Worm (Caenorhabditis elegans): ENCODE data around the gene F52D2.5.

DNA sequence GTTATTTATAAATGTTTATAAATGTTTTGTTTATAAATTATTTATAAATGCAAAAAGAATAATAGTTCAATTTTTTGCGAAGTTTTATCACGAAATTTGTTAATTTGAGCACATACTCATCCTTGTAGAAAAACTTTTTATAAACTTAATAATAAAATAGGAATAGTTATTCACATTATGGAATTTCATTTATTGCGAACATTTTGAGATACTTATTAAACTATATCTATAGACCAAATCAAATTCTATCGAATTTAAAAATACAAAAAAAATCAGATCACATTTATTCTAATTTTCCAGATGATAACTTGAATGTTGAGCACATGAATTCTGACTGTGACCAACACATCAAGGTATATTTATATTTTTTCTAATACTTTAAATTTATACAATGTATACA lies 44.2 kb upstream of the F52D2.5 start, which contains the start of gene Y102A11A.3:
- TF ChIP-seq sptf-1 (tag; optimal IDR thresholded peaks at IDR 0.05): no peak
- no peak for TF ChIP-seq flh-1 (GFP tag; optimal IDR thresholded peaks at IDR 0.05)
- no peak for TF ChIP-seq lsy-2 (tag; optimal IDR thresholded peaks at IDR 0.05)
- no peak for TF ChIP-seq nhr-76 (tag; optimal IDR thresholded peaks at IDR 0.05)
- no peak for TF ChIP-seq tbx-8 (GFP tag; optimal IDR thresholded peaks at IDR 0.05)
- no peak for TF ChIP-seq unc-39 (tag; optimal IDR thresholded peaks at IDR 0.05)
- no peak for TF ChIP-seq nhr-12 (tag; optimal IDR thresholded peaks at IDR 0.05)
- no peak for TF ChIP-seq blmp-1 (tag; optimal IDR thresholded peaks at IDR 0.05)
- TF ChIP-seq nhr-237 (tag; optimal IDR thresholded peaks at IDR 0.05): no peak
- TF ChIP-seq ces-1 (GFP tag; optimal IDR thresholded peaks at IDR 0.05): no peak
- no peak for TF ChIP-seq nhr-28 (tag; optimal IDR thresholded peaks at IDR 0.05)

All from whole organism, mixed stage, embryonic.